Worm (Caenorhabditis elegans) whole organism, L2 larva: ENCODE results near the gene ZK177.9.

Experiments
- ceh-82 ChIP-seq: fragments of 150-350 bp; optimal IDR thresholded peaks from 2 replicates; lab custom pipeline; 2014; ENCODE audit warnings: missing biosample characterization, missing genetic modification characterization
- fos-1 ChIP-seq: fragments of 150-350 bp; optimal IDR thresholded peaks from 2 replicates; lab custom pipeline; 2014; ENCODE audit warnings: missing biosample characterization, missing genetic modification characterization
- nhr-11 ChIP-seq: fragments of 150-350 bp; optimal IDR thresholded peaks from 2 replicates; lab custom pipeline; 2014; ENCODE audit warnings: missing biosample characterization, missing genetic modification characterization
- skn-1 ChIP-seq: sonication (generic microtip); optimal IDR thresholded peaks from 2 replicates; lab custom pipeline; 2017; ENCODE audit warnings: missing biosample characterization, missing genetic modification characterization

DNA sequence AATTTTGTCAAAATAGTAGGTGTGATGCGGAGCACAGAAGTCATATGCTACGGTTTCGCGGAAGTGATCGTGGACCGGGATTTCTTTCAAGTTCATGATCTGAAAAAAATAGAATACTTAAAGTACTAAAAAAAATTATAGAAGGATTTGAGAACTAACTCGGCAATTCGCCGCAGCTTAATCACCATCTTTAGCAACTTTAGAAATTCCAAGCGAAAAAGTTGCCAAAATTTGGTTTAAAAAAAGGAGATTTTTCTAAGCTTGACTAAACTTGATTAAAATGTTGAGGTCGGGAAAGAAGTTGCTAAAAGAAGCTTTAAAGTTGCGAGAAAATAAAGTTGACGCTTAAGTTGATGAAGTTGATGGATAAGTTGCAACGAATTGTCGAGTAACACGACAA lies at the start of gene ZK177.9:
- TF ChIP-seq skn-1 (tag; lab: Kevin White, UChicago) (no peak), fos-1 (tag; lab: Kevin White, UChicago) (no peak), ceh-82 (tag; lab: Kevin White, UChicago) (no peak), nhr-11 (no peak)
